Worm (Caenorhabditis elegans) whole organism, late embryonic: ENCODE measurements around the gene T10C6.15.

Experiments used
- ets-4 ChIP-seq: sonication (generic microtip); optimal IDR thresholded peaks from 2 replicates; lab custom pipeline; 2016; ENCODE audit warnings: missing genetic modification characterization, missing compliant biosample characterization
- fax-1 ChIP-seq: sonication (generic microtip); optimal IDR thresholded peaks from 2 replicates; lab custom pipeline; 2016; ENCODE audit warnings: missing genotype, missing genetic modification characterization, missing compliant biosample characterization
- fkh-10 ChIP-seq: fragments of 150-350 bp; optimal IDR thresholded peaks from 2 replicates; lab custom pipeline; 2014; ENCODE audit warnings: missing biosample characterization, missing genetic modification reagents, missing genetic modification characterization
- lin-11 ChIP-seq: fragments of 200-800 bp; sonication (Bioruptor generic); optimal IDR thresholded peaks from 2 replicates; lab custom pipeline; 2018; ENCODE audit warnings: mild to moderate bottlenecking, missing genetic modification characterization, missing compliant biosample characterization
- nhr-11 ChIP-seq: fragments of 150-350 bp; optimal IDR thresholded peaks from 2 replicates; lab custom pipeline; 2014; ENCODE audit warnings: missing biosample characterization, missing genetic modification characterization
- syd-9 ChIP-seq: sonication (generic microtip); optimal IDR thresholded peaks from 2 replicates; lab custom pipeline; 2016; ENCODE audit warnings: mild to moderate bottlenecking, missing genetic modification characterization, moderate library complexity, missing compliant biosample characterization
- tbx-2 ChIP-seq: sonication (generic microtip); optimal IDR thresholded peaks from 2 replicates; lab custom pipeline; 2016; ENCODE audit warnings: missing genetic modification characterization, missing compliant biosample characterization

- TF ChIP-seq lin-11 (tag; lab: Kevin White, UChicago) (no peak), fax-1 (tag; lab: Kevin White, UChicago) (no peak), nhr-11 (tag; lab: Kevin White, UChicago) (no peak), tbx-2 (tag; lab: Kevin White, UChicago) (no peak), ets-4 (tag; lab: Kevin White, UChicago) (no peak), fkh-10 (no peak), syd-9 (tag; lab: Kevin White, UChicago) (no peak)
Measured at ce11 chrV:16045837-16046236, at the start of gene T10C6.15.
